Fruit fly (Drosophila melanogaster) S2 (cell line): ENCODE measurements around the gene CG13310.

Experiments
- CG8478 ChIP-seq: fragments of >200 bp; optimal IDR thresholded peaks from 2 replicates; lab custom pipeline; 2018
- CTCF ChIP-seq, 2 experiments: fragments of >200 bp; optimal IDR thresholded peaks; 2 replicates each; lab custom pipeline; 2018

DNA sequence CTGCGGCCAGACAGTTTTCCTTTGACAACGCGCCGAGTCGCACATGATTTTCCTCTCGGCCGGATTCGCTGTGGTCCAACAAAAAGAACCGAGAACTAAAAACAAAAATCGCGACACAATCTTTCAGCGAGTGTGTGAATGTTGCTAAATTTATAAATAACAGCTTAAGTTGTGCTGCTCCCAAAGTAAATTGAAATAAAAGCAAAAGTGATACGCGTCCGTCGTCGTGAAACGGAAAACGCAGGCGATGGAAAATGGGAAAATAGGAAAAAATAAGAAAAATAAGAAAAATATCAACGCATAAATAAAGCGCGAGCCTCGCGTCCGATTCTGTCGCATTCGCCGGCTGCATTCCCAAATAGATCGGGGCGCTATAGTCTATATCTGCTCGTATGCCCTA, 46.7 kb downstream of the CG13310 start, which contains the start of gene Fhos:
- TF ChIP-seq CG8478 (lab: Kevin White, UChicago): no peak
- TF ChIP-seq CTCF (optimal IDR thresholded peaks at IDR 0.05; lab: Kevin White, UChicago): no peak
